Fruit fly (Drosophila melanogaster) whole organism, embryonic: ENCODE data around the gene SIFaR.

Experiments
- CG10267 ChIP-seq: fragments of 200-800 bp; sonication (Bioruptor generic); optimal IDR thresholded peaks from 2 replicates; lab custom pipeline; 2018; ENCODE audit warnings: missing biosample characterization, mild to moderate bottlenecking, missing genetic modification characterization, moderate library complexity
- CG11695 ChIP-seq: fragments of 200-800 bp; sonication (Bioruptor generic); IDR thresholded peaks from 3 replicates; pipeline ENCODE4 v1.3.6; 2022; ENCODE audit warnings: missing biosample characterization, missing genetic modification characterization
- CG12236 ChIP-seq: fragments of 200-800 bp; sonication (Bioruptor generic); optimal IDR thresholded peaks from 2 replicates; lab custom pipeline; 2016; ENCODE audit warnings: missing biosample characterization, missing genetic modification characterization
- CG15514 ChIP-seq: fragments of 200-800 bp; sonication (Bioruptor generic); optimal IDR thresholded peaks from 3 replicates; lab custom pipeline; 2017; ENCODE audit warnings: missing biosample characterization, missing genetic modification characterization, mild to moderate bottlenecking, moderate library complexity, missing genetic modification reagents
- CG1603 ChIP-seq: fragments of 200-800 bp; sonication (Bioruptor generic); optimal IDR thresholded peaks from 2 replicates; lab custom pipeline; 2019; ENCODE audit warnings: missing biosample characterization, mild to moderate bottlenecking, missing genetic modification characterization, moderate library complexity
- CG16863 ChIP-seq: fragments of 200-800 bp; sonication (Bioruptor generic); optimal IDR thresholded peaks from 3 replicates; lab custom pipeline; 2016; ENCODE audit warnings: missing biosample characterization, missing genetic modification characterization
- CG18262 ChIP-seq: fragments of 200-800 bp; optimal IDR thresholded peaks from 3 replicates; lab custom pipeline; 2019; ENCODE audit warnings: missing biosample characterization, mild to moderate bottlenecking, missing genetic modification characterization, moderate library complexity
- CG1832 ChIP-seq: fragments of 200-800 bp; sonication (Bioruptor generic); optimal IDR thresholded peaks from 2 replicates; lab custom pipeline; 2017; ENCODE audit warnings: missing biosample characterization, mild to moderate bottlenecking, missing genetic modification characterization, inconsistent platforms
- CG18619 ChIP-seq: fragments of 200-800 bp; sonication (Bioruptor generic); optimal IDR thresholded peaks from 3 replicates; lab custom pipeline; 2017; ENCODE audit warnings: missing biosample characterization, mild to moderate bottlenecking, missing genetic modification characterization
- CG2202 ChIP-seq: fragments of 200-800 bp; sonication (Bioruptor generic); optimal IDR thresholded peaks from 2 replicates; lab custom pipeline; 2018; ENCODE audit warnings: missing biosample characterization, mild to moderate bottlenecking, missing genetic modification characterization
- CG30431 ChIP-seq: fragments of 200-800 bp; sonication (Bioruptor generic); optimal IDR thresholded peaks from 2 replicates; lab custom pipeline; 2017; ENCODE audit warnings: missing biosample characterization, missing genetic modification characterization
- CG31224 ChIP-seq: fragments of 200-800 bp; sonication (Bioruptor generic); IDR thresholded peaks from 2 replicates; pipeline ENCODE4 v1.3.6; 2022; ENCODE audit warnings: missing biosample characterization, missing genetic modification characterization
- CG31441 ChIP-seq: fragments of 200-800 bp; sonication (Bioruptor generic); IDR thresholded peaks from 2 replicates; pipeline ENCODE4 v1.3.6; 2022; ENCODE audit warnings: missing biosample characterization, missing genetic modification characterization
- CG32532 ChIP-seq: fragments of 200-800 bp; sonication (Bioruptor generic); IDR thresholded peaks from 2 replicates; pipeline ENCODE4 v1.3.6; 2022; ENCODE audit warnings: missing biosample characterization, missing genetic modification characterization
- CG3407 ChIP-seq: fragments of 200-800 bp; sonication (Bioruptor generic); optimal IDR thresholded peaks from 2 replicates; lab custom pipeline; 2018; ENCODE audit warnings: missing biosample characterization, mild to moderate bottlenecking, missing genetic modification characterization
- CG34422 ChIP-seq: fragments of 200-800 bp; sonication (Bioruptor generic); IDR thresholded peaks from 3 replicates; pipeline ENCODE4 v1.3.6; 2022; ENCODE audit warnings: missing biosample characterization, missing genetic modification characterization
- CG3726 ChIP-seq: fragments of 200-800 bp; sonication (Bioruptor generic); IDR thresholded peaks from 3 replicates; pipeline ENCODE4, ENCODE4 v1.3.6; 2022; ENCODE audit warnings: missing biosample characterization, missing genetic modification characterization
- CG4404 ChIP-seq: fragments of 200-800 bp; sonication (Bioruptor generic); IDR thresholded peaks from 2 replicates; pipeline ENCODE4 v1.3.6; 2022; ENCODE audit warnings: missing biosample characterization, missing genetic modification characterization
- CG6683 ChIP-seq: fragments of 200-800 bp; sonication (Bioruptor generic); optimal IDR thresholded peaks from 2 replicates; lab custom pipeline; 2017; ENCODE audit warnings: missing biosample characterization, mild to moderate bottlenecking, missing genetic modification characterization, missing genetic modification reagents
- CG9797 ChIP-seq: fragments of 200-800 bp; sonication (Bioruptor generic); optimal IDR thresholded peaks from 3 replicates; lab custom pipeline; 2018; ENCODE audit warnings: missing biosample characterization, mild to moderate bottlenecking, missing genetic modification characterization
- CHES-1-like ChIP-seq: fragments of 200-800 bp; sonication (Bioruptor generic); optimal IDR thresholded peaks from 2 replicates; lab custom pipeline; 2016; ENCODE audit warnings: missing biosample characterization, missing genetic modification characterization
- CrebB ChIP-seq: fragments of 200-800 bp; sonication (Bioruptor generic); optimal IDR thresholded peaks from 3 replicates; lab custom pipeline; 2018; ENCODE audit warnings: missing biosample characterization, mild to moderate bottlenecking, missing genetic modification characterization
- D ChIP-seq, 2 experiments: fragments of 200-800 bp in 1 of 2; fragments of >200 bp in 1 of 2; sonication (Bioruptor generic) in 1 of 2; optimal IDR thresholded peaks; 2 replicates in 1 of 2; 3 replicates in 1 of 2; lab custom pipeline; 2017; ENCODE audit warnings: mild to moderate bottlenecking in 1 of 2, missing biosample characterization in 1 of 2, missing genetic modification characterization in 1 of 2, missing genetic modification reagents in 1 of 2
- Dfd ChIP-seq, 2 experiments: fragments of >200 bp; optimal IDR thresholded peaks; 2 replicates each; lab custom pipeline; 2017; ENCODE audit warnings: missing biosample characterization in 2 of 2, missing genetic modification characterization in 2 of 2
- E2f2 ChIP-seq: fragments of 200-800 bp; sonication (Bioruptor generic); IDR thresholded peaks from 2 replicates; pipeline ENCODE4 v1.3.6; 2022; ENCODE audit warnings: missing biosample characterization, missing genetic modification characterization
- Ets97D ChIP-seq: fragments of 200-800 bp; sonication (Bioruptor generic); optimal IDR thresholded peaks from 3 replicates; lab custom pipeline; 2016; ENCODE audit warnings: missing biosample characterization, missing genetic modification characterization
- Hmr ChIP-seq: fragments of 200-800 bp; sonication (Bioruptor generic); optimal IDR thresholded peaks from 3 replicates; lab custom pipeline; 2017; ENCODE audit warnings: mild to moderate bottlenecking, missing biosample characterization, missing genetic modification reagents, missing genetic modification characterization
- Hr3 ChIP-seq: fragments of 200-800 bp; sonication (Bioruptor generic); optimal IDR thresholded peaks from 3 replicates; lab custom pipeline; 2016; ENCODE audit warnings: missing biosample characterization, missing genetic modification characterization
- Lpt ChIP-seq: fragments of >200 bp; optimal IDR thresholded peaks from 2 replicates; lab custom pipeline; 2018; ENCODE audit warnings: missing biosample characterization, missing genetic modification characterization
- NC2α ChIP-seq: fragments of 200-800 bp; sonication (Bioruptor generic); optimal IDR thresholded peaks from 2 replicates; lab custom pipeline; 2016; ENCODE audit warnings: missing biosample characterization, missing genetic modification characterization
- Nf-YC ChIP-seq: fragments of 200-800 bp; optimal IDR thresholded peaks from 3 replicates; lab custom pipeline; 2019; ENCODE audit warnings: missing biosample characterization, mild to moderate bottlenecking, missing genetic modification characterization, moderate library complexity
- PHDP ChIP-seq: fragments of 200-800 bp; sonication (Bioruptor generic); optimal IDR thresholded peaks from 3 replicates; lab custom pipeline; 2018; ENCODE audit warnings: missing biosample characterization, mild to moderate bottlenecking, missing genetic modification characterization, moderate library complexity
- Rx ChIP-seq: fragments of 200-800 bp; sonication (Bioruptor generic); IDR thresholded peaks from 2 replicates; pipeline ENCODE4 v1.3.6; 2022; ENCODE audit warnings: missing biosample characterization, missing genetic modification characterization
- Six4 ChIP-seq: fragments of 200-800 bp; sonication (Bioruptor generic); optimal IDR thresholded peaks from 2 replicates; lab custom pipeline; 2016; ENCODE audit warnings: missing biosample characterization, missing genetic modification characterization
- Xbp1 ChIP-seq: fragments of 200-800 bp; sonication (Bioruptor generic); optimal IDR thresholded peaks from 3 replicates; lab custom pipeline; 2016; ENCODE audit warnings: missing biosample characterization, mild to moderate bottlenecking, missing genetic modification characterization
- caup ChIP-seq: fragments of 200-800 bp; sonication (Bioruptor generic); optimal IDR thresholded peaks from 3 replicates; lab custom pipeline; 2017; ENCODE audit warnings: missing biosample characterization, mild to moderate bottlenecking, missing genetic modification characterization, moderate library complexity; ENCODE audit not compliant: severe bottlenecking
- crc ChIP-seq: fragments of 200-800 bp; sonication (Bioruptor generic); optimal IDR thresholded peaks from 2 replicates; lab custom pipeline; 2016; ENCODE audit warnings: missing biosample characterization, missing genetic modification characterization
- dmrt11E ChIP-seq: fragments of 200-800 bp; sonication (Bioruptor generic); optimal IDR thresholded peaks from 3 replicates; lab custom pipeline; 2018; ENCODE audit warnings: missing biosample characterization, mild to moderate bottlenecking, missing genetic modification characterization, moderate library complexity
- ewg ChIP-seq: fragments of 200-800 bp; sonication (Bioruptor generic); optimal IDR thresholded peaks from 3 replicates; lab custom pipeline; 2017; ENCODE audit warnings: mild to moderate bottlenecking, missing biosample characterization, missing genetic modification reagents, missing genetic modification characterization
- gem ChIP-seq: fragments of 200-800 bp; sonication (Bioruptor generic); optimal IDR thresholded peaks from 2 replicates; lab custom pipeline; 2019; ENCODE audit warnings: missing biosample characterization, mild to moderate bottlenecking, missing genetic modification characterization, moderate library complexity
- gfzf ChIP-seq: fragments of 200-800 bp; sonication (Bioruptor generic); optimal IDR thresholded peaks from 2 replicates; lab custom pipeline; 2016; ENCODE audit warnings: missing biosample characterization, mild to moderate bottlenecking, missing genetic modification characterization, moderate library complexity
- h ChIP-seq: fragments of >200 bp; optimal IDR thresholded peaks from 2 replicates; lab custom pipeline; 2017
- hb ChIP-seq: fragments of 200-800 bp; sonication (Bioruptor generic); IDR thresholded peaks from 3 replicates; pipeline ENCODE4 v1.3.6; 2022; ENCODE audit warnings: missing biosample characterization, missing genetic modification characterization; ENCODE audit not compliant: partially characterized antibody
- lab ChIP-seq: fragments of 200-800 bp; sonication (Bioruptor generic); optimal IDR thresholded peaks from 3 replicates; lab custom pipeline; 2017; ENCODE audit warnings: missing biosample characterization, missing genetic modification characterization, mild to moderate bottlenecking, moderate library complexity, missing genetic modification reagents
- luna ChIP-seq: fragments of 200-800 bp; sonication (Bioruptor generic); optimal IDR thresholded peaks from 2 replicates; lab custom pipeline; 2016; ENCODE audit warnings: missing biosample characterization, missing genetic modification characterization
- otp ChIP-seq: fragments of 200-800 bp; sonication (Bioruptor generic); IDR thresholded peaks from 3 replicates; pipeline ENCODE4, ENCODE4 v1.3.6; 2022; ENCODE audit warnings: missing biosample characterization, missing genetic modification characterization
- scrt ChIP-seq: fragments of 200-800 bp; sonication (Bioruptor generic); optimal IDR thresholded peaks from 2 replicates; lab custom pipeline; 2018; ENCODE audit warnings: missing biosample characterization, mild to moderate bottlenecking, missing genetic modification characterization, moderate library complexity
- seq ChIP-seq: fragments of 200-800 bp; sonication (Bioruptor generic); IDR thresholded peaks from 2 replicates; pipeline ENCODE4 v1.3.6; 2022; ENCODE audit warnings: missing biosample characterization, missing genetic modification characterization
- shn ChIP-seq: fragments of 200-800 bp; sonication (Bioruptor generic); optimal IDR thresholded peaks from 3 replicates; lab custom pipeline; 2016; ENCODE audit warnings: missing biosample characterization, missing genetic modification characterization
- sima ChIP-seq: fragments of 200-800 bp; sonication (Bioruptor generic); optimal IDR thresholded peaks from 2 replicates; lab custom pipeline; 2016; ENCODE audit warnings: missing biosample characterization, missing genetic modification characterization
- usp ChIP-seq: fragments of >200 bp; optimal IDR thresholded peaks from 2 replicates; lab custom pipeline; 2017; ENCODE audit warnings: missing biosample characterization, missing genetic modification characterization
- wor ChIP-seq: fragments of 200-800 bp; sonication (Bioruptor generic); IDR thresholded peaks from 2 replicates; pipeline ENCODE4 v1.3.6; 2022; ENCODE audit warnings: missing biosample characterization, missing genetic modification characterization

Gene SIFaR

dm6 chr3R:21271208-21271607 is 22.6 kb downstream of the SIFaR start (continued):
- TF ChIP-seq CG3726 (GFP tag; lab: Robert Waterston, UW) (no peak), CHES-1-like (no peak), CG1832 (GFP tag; lab: Kevin White, UChicago) (no peak), E2f2 (GFP tag; lab: Robert Waterston, UW) (no peak), Hmr (peak; percentile 32), CG18619 (GFP tag; lab: Kevin White, UChicago) (peak; percentile 20), CG3407 (GFP tag; lab: Kevin White, UChicago) (peak; percentile 32), CG12236 (GFP tag; lab: Kevin White, UChicago) (no peak), scrt (GFP tag; lab: Kevin White, UChicago) (no peak), Xbp1 (GFP tag; lab: Kevin White, UChicago) (no peak), sima (GFP tag; lab: Kevin White, UChicago) (no peak), h (lab: Kevin White, UChicago) (no peak), usp (GFP tag; lab: Kevin White, UChicago) (no peak), ewg (GFP tag; lab: Kevin White, UChicago) (no peak), hb (no peak), otp (GFP tag; lab: Robert Waterston, UW) (no peak), CG34422 (no peak), Hr3 (GFP tag; lab: Kevin White, UChicago) (no peak), CG11695 (GFP tag; lab: Robert Waterston, UW) (0 out of 3 replicates have a peak, but pooled peaks have one; percentile 37), CG32532 (GFP tag; lab: Robert Waterston, UW) (no peak), Six4 (GFP tag; lab: Kevin White, UChicago) (no peak), D (optimal IDR thresholded peaks at IDR 0.05; lab: Kevin White, UChicago) (no peak), D (GFP tag; optimal IDR thresholded peaks at IDR 0.05; lab: Kevin White, UChicago) (peak; percentile 11), Lpt (GFP tag; lab: Kevin White, UChicago) (no peak), Rx (GFP tag; lab: Robert Waterston, UW) (no peak), CG16863 (no peak), CrebB (tag; lab: Kevin White, UChicago) (peak; percentile 19), crc (GFP tag; lab: Kevin White, UChicago) (no peak), wor (GFP tag; lab: Robert Waterston, UW) (no peak), Ets97D (no peak), Nf-YC (tag; lab: Kevin White, UChicago) (peak; percentile 5), PHDP (tag; lab: Kevin White, UChicago) (peak; percentile 48), Dfd (GFP tag; optimal IDR thresholded peaks at IDR 0.05; lab: Kevin White, UChicago) (no peak), dmrt11E (no peak), luna (GFP tag; lab: Kevin White, UChicago) (no peak), gfzf (GFP tag; lab: Kevin White, UChicago) (no peak), NC2α (GFP tag; lab: Kevin White, UChicago) (no peak), gem (tag; lab: Kevin White, UChicago) (peak; percentile 35), CG15514 (peak; percentile 45), CG31441 (GFP tag; lab: Robert Waterston, UW) (no peak; the same call in 1 of the 2 replicates), CG10267 (tag; lab: Kevin White, UChicago) (no peak), CG9797 (no peak), shn (GFP tag; lab: Kevin White, UChicago) (no peak), CG30431 (GFP tag; lab: Kevin White, UChicago) (no peak), CG2202 (tag; lab: Kevin White, UChicago) (no peak), CG4404 (GFP tag; lab: Robert Waterston, UW) (no peak), CG1603 (peak; percentile 16), caup (peak; percentile 36), CG18262 (tag; lab: Kevin White, UChicago) (peak; percentile 8), lab (GFP tag; lab: Kevin White, UChicago) (peak; percentile 40), CG6683 (GFP tag; lab: Kevin White, UChicago) (no peak), seq (GFP tag; lab: Robert Waterston, UW) (no peak), CG31224 (GFP tag; lab: Robert Waterston, UW) (no peak)
